Fruit fly (Drosophila melanogaster): ENCODE results near the gene MED30.

Gene MED30

dm6 chr3L:640324-640974 is 13.4 kb downstream of the MED30 start (continued):
- TF ChIP-seq ranshi (GFP tag; IDR thresholded peaks at IDR 0.05) (peak; percentile 72), zfh1 (GFP tag; IDR thresholded peaks at IDR 0.05) (peak; percentile 89), sug (tag; optimal IDR thresholded peaks at IDR 0.05) (peak; percentile 21), gsb-n (tag; optimal IDR thresholded peaks at IDR 0.05) (peak; percentile 86), vvl (GFP tag; IDR thresholded peaks at IDR 0.05) (peak; percentile 78), Nf-YB (GFP tag; optimal IDR thresholded peaks at IDR 0.05) (peak; percentile 38), org-1 (GFP tag; optimal IDR thresholded peaks at IDR 0.05) (peak; percentile 83), CkIIα-i1 (GFP tag; IDR thresholded peaks at IDR 0.05) (no peak)

- no peak for TF ChIP-seq yki (optimal IDR thresholded peaks at IDR 0.05)
- TF ChIP-seq zf30C (GFP tag; optimal IDR thresholded peaks at IDR 0.05), result peak; percentile 27
- peak; percentile 19 for TF ChIP-seq Ets65A (GFP tag)
- TF ChIP-seq CG8290 (GFP tag; optimal IDR thresholded peaks at IDR 0.05), result no peak
- TF ChIP-seq CG8290 (tag; optimal IDR thresholded peaks at IDR 0.05), result peak in 1 of 2 experiments; percentile 28
- TF ChIP-seq CG17568 (GFP tag; optimal IDR thresholded peaks at IDR 0.05), result peak; percentile 30
- peak; percentile 20 for TF ChIP-seq Bteb2 (GFP tag; optimal IDR thresholded peaks at IDR 0.05)
- peak; percentile 9 for TF ChIP-seq nerfin-1 (tag; optimal IDR thresholded peaks at IDR 0.05)
- TF ChIP-seq lov (optimal IDR thresholded peaks at IDR 0.05), result no peak
- 0 out of 3 replicates have a peak, but pooled peaks have one; percentile 30 for TF ChIP-seq lov (GFP tag; IDR thresholded peaks at IDR 0.05)
- peak; percentile 24 for TF ChIP-seq psq (GFP tag; optimal IDR thresholded peaks at IDR 0.05)
- peak; percentile 97 for TF ChIP-seq Adf1 (GFP tag; IDR thresholded peaks at IDR 0.05)
- peak; percentile 20 for TF ChIP-seq CG8924 (tag; optimal IDR thresholded peaks at IDR 0.05)
- peak in 1 of 2 experiments; percentile 59 for TF ChIP-seq eve (GFP tag; optimal IDR thresholded peaks at IDR 0.05)
- no peak for TF ChIP-seq hkb (optimal IDR thresholded peaks at IDR 0.05)
- TF ChIP-seq hkb (GFP tag; IDR thresholded peaks at IDR 0.05), result peak; percentile 36; the same call in 1 of the 2 replicates
- TF ChIP-seq CoRest (tag; optimal IDR thresholded peaks at IDR 0.05), result no peak
- peak; percentile 21 for TF ChIP-seq eyg (GFP tag; optimal IDR thresholded peaks at IDR 0.05)
- TF ChIP-seq sens (GFP tag), result peak; percentile 75
- peak; percentile 44; the same call in 1 of the 2 replicates for TF ChIP-seq CG5953 (GFP tag; IDR thresholded peaks at IDR 0.05)
- no peak for TF ChIP-seq Aef1 (GFP tag; IDR thresholded peaks at IDR 0.05)
- TF ChIP-seq chinmo (GFP tag; IDR thresholded peaks at IDR 0.05; ENCODE audit: partially characterized antibody), result peak; percentile 56; the same call in 3 of the 4 replicates
- TF ChIP-seq lilli (GFP tag; optimal IDR thresholded peaks at IDR 0.05), result peak; percentile 49
- no peak for TF ChIP-seq CG14710 (tag; optimal IDR thresholded peaks at IDR 0.05)
- TF ChIP-seq ci (GFP tag; IDR thresholded peaks at IDR 0.05), result peak; percentile 48; the same call in 1 of the 3 replicates
- TF ChIP-seq BtbVII (GFP tag; optimal IDR thresholded peaks at IDR 0.05), result peak; percentile 51
- TF ChIP-seq Trl (optimal IDR thresholded peaks at IDR 0.05), result no peak
- peak; percentile 9 for TF ChIP-seq Trl (GFP tag; optimal IDR thresholded peaks at IDR 0.05)
- peak; percentile 18 for TF ChIP-seq CG17359 (tag; optimal IDR thresholded peaks at IDR 0.05)
- no peak for TF ChIP-seq fru (optimal IDR thresholded peaks at IDR 0.05)
- TF ChIP-seq CG3995 (GFP tag; optimal IDR thresholded peaks at IDR 0.05), result no peak
- peak; percentile 10; the same call in 1 of the 2 replicates for TF ChIP-seq CG14441 (GFP tag; IDR thresholded peaks at IDR 0.05)
- TF ChIP-seq CG12769 (tag; optimal IDR thresholded peaks at IDR 0.05), result peak; percentile 88
- peak; percentile 7 for TF ChIP-seq CG2712 (tag; optimal IDR thresholded peaks at IDR 0.05)
- TF ChIP-seq az2 (GFP tag; optimal IDR thresholded peaks at IDR 0.05), result no peak
- TF ChIP-seq CG15696 (tag; optimal IDR thresholded peaks at IDR 0.05), result no peak
- peak; percentile 19 for TF ChIP-seq CG11398 (GFP tag; optimal IDR thresholded peaks at IDR 0.05)
- peak; percentile 88 for TF ChIP-seq Med (GFP tag)
- TF ChIP-seq CG4282 (GFP tag; optimal IDR thresholded peaks at IDR 0.05), result peak; percentile 21
- TF ChIP-seq HmgZ (tag; optimal IDR thresholded peaks at IDR 0.05), result peak; percentile 3
- peak; percentile 69 for TF ChIP-seq Jarid2 (GFP tag; optimal IDR thresholded peaks at IDR 0.05)
- 0 out of 2 replicates have a peak, but pooled peaks have one; percentile 2 for TF ChIP-seq CG1024 (GFP tag; IDR thresholded peaks at IDR 0.05)
Observed at dm6 chr3L:639460-640103, 14.3 kb downstream of the MED30 start.

Data from whole organism, embryonic.